ENCODE assay signal across 1 fruit fly cellular context in genomic region chr3L:18235825-18236647, dm6.
TF ChIP-seq lines count a peak whose summit lies in the region.

No protein-coding gene starts in this region.

TF ChIP-seq in whole organism, embryonic, 481 proteins besides CTCF, POLR2A, EP300 and RAD21 (continued from another document and continues in another):
- TF ChIP-seq mld (GFP tag; IDR thresholded peaks at IDR 0.05; lab: Robert Waterston, UW; ENCODE audit: partially characterized antibody) (no peak), Six4 (GFP tag; optimal IDR thresholded peaks at IDR 0.05; lab: Kevin White, UChicago) (peak; percentile 88), CG4854 (GFP tag; optimal IDR thresholded peaks at IDR 0.05; lab: Kevin White, UChicago) (peak; percentile 71), onecut (GFP tag; IDR thresholded peaks at IDR 0.05; lab: Robert Waterston, UW) (peak; percentile 76), CG1832 (GFP tag; optimal IDR thresholded peaks at IDR 0.05; lab: Kevin White, UChicago) (no peak), unpg (GFP tag; optimal IDR thresholded peaks at IDR 0.05; lab: Kevin White, UChicago) (peak; percentile 93), CG17912 (GFP tag; optimal IDR thresholded peaks at IDR 0.05; lab: Kevin White, UChicago) (no peak), dan (GFP tag; IDR thresholded peaks at IDR 0.05; lab: Robert Waterston, UW) (peak; percentile 91; the same call in 1 of the 2 replicates), Ptx1 (GFP tag; IDR thresholded peaks at IDR 0.05; lab: Robert Waterston, UW) (peak; percentile 85), CG10431 (GFP tag; optimal IDR thresholded peaks at IDR 0.05; lab: Kevin White, UChicago) (peak; percentile 88), tap (tag; optimal IDR thresholded peaks at IDR 0.05; lab: Kevin White, UChicago) (peak; percentile 89), Opbp (GFP tag; IDR thresholded peaks at IDR 0.05; lab: Robert Waterston, UW; ENCODE audit: partially characterized antibody) (no peak), h (optimal IDR thresholded peaks at IDR 0.05; lab: Kevin White, UChicago) (no peak), Mad (GFP tag; optimal IDR thresholded peaks at IDR 0.05; lab: Kevin White, UChicago) (peak; percentile 73), CG2199 (GFP tag; IDR thresholded peaks at IDR 0.05; lab: Robert Waterston, UW) (peak; percentile 66; the same call in 1 of the 3 replicates), ash1 (GFP tag; optimal IDR thresholded peaks at IDR 0.05; lab: Kevin White, UChicago) (no peak), esg (GFP tag; conservative IDR thresholded peaks at IDR 0.05; lab: Robert Waterston, UW) (peak; percentile 82), CG11723 (GFP tag; optimal IDR thresholded peaks at IDR 0.05; lab: Kevin White, UChicago) (peak; percentile 72), fd64A (GFP tag; optimal IDR thresholded peaks at IDR 0.05; lab: Kevin White, UChicago) (peak; percentile 66), Aef1 (GFP tag; IDR thresholded peaks at IDR 0.05; lab: Robert Waterston, UW) (peak; percentile 68), pho (GFP tag; optimal IDR thresholded peaks at IDR 0.05; lab: Kevin White, UChicago) (peak; percentile 45), CG16815 (GFP tag; optimal IDR thresholded peaks at IDR 0.05; lab: Kevin White, UChicago) (peak; percentile 95), CG18619 (GFP tag; optimal IDR thresholded peaks at IDR 0.05; lab: Kevin White, UChicago) (peak; percentile 60), ab (GFP tag; optimal IDR thresholded peaks at IDR 0.05; lab: Kevin White, UChicago) (peak; percentile 77), CG32532 (GFP tag; IDR thresholded peaks at IDR 0.05; lab: Robert Waterston, UW) (peak; percentile 46), exex (tag; optimal IDR thresholded peaks at IDR 0.05; lab: Kevin White, UChicago) (no peak), Blimp-1 (GFP tag; optimal IDR thresholded peaks at IDR 0.05; lab: Kevin White, UChicago) (peak; percentile 85), cwo (GFP tag; optimal IDR thresholded peaks at IDR 0.05; lab: Kevin White, UChicago) (peak; percentile 33), bigmax (GFP tag; optimal IDR thresholded peaks at IDR 0.05; lab: Kevin White, UChicago) (peak; percentile 1), Nf-YB (GFP tag; optimal IDR thresholded peaks at IDR 0.05; lab: Kevin White, UChicago) (peak; percentile 79), HmgZ (tag; optimal IDR thresholded peaks at IDR 0.05; lab: Kevin White, UChicago) (peak; percentile 15), CG2129 (GFP tag; IDR thresholded peaks at IDR 0.05; lab: Robert Waterston, UW; ENCODE audit: partially characterized antibody) (no peak), Rfx (GFP tag; IDR thresholded peaks at IDR 0.05; lab: Robert Waterston, UW) (peak; percentile 45; the same call in 1 of the 2 replicates), BEAF-32 (GFP tag; optimal IDR thresholded peaks at IDR 0.05; lab: Kevin White, UChicago) (no peak), CG12104 (GFP tag; optimal IDR thresholded peaks at IDR 0.05; lab: Kevin White, UChicago) (peak; percentile 65), Dad (GFP tag; optimal IDR thresholded peaks at IDR 0.05; lab: Kevin White, UChicago) (peak; percentile 90), CG9876 (GFP tag; optimal IDR thresholded peaks at IDR 0.05; lab: Kevin White, UChicago) (peak; percentile 84), CG18262 (tag; optimal IDR thresholded peaks at IDR 0.05; lab: Kevin White, UChicago) (peak; percentile 92), maf-S (GFP tag; optimal IDR thresholded peaks at IDR 0.05; lab: Kevin White, UChicago) (peak; percentile 79), CG10274 (GFP tag; optimal IDR thresholded peaks at IDR 0.05; lab: Kevin White, UChicago) (peak; percentile 33), CG9817 (tag; optimal IDR thresholded peaks at IDR 0.05; lab: Kevin White, UChicago) (peak; percentile 46), CG1792 (GFP tag; optimal IDR thresholded peaks at IDR 0.05; lab: Kevin White, UChicago) (peak; percentile 82), CG6791 (GFP tag; IDR thresholded peaks at IDR 0.05; lab: Robert Waterston, UW; ENCODE audit: partially characterized antibody) (no peak), Dip3 (GFP tag; optimal IDR thresholded peaks at IDR 0.05; lab: Kevin White, UChicago) (peak; percentile 30), Myb (GFP tag; optimal IDR thresholded peaks at IDR 0.05; lab: Kevin White, UChicago) (peak; percentile 74), CG18764 (GFP tag; optimal IDR thresholded peaks at IDR 0.05; lab: Kevin White, UChicago) (peak; percentile 83), H2.0 (GFP tag; IDR thresholded peaks at IDR 0.05; lab: Robert Waterston, UW) (peak; percentile 82), NC2α (GFP tag; optimal IDR thresholded peaks at IDR 0.05; lab: Kevin White, UChicago) (peak; percentile 92), fd3F (GFP tag; optimal IDR thresholded peaks at IDR 0.05; lab: Kevin White, UChicago) (peak; percentile 42), CG9797 (GFP tag; optimal IDR thresholded peaks at IDR 0.05; lab: Kevin White, UChicago) (peak; percentile 0), odd (GFP tag; optimal IDR thresholded peaks at IDR 0.05; lab: Kevin White, UChicago) (peak; percentile 82), insv (GFP tag; optimal IDR thresholded peaks at IDR 0.05; lab: Kevin White, UChicago) (no peak), CG8924 (tag; optimal IDR thresholded peaks at IDR 0.05; lab: Kevin White, UChicago) (peak; percentile 83), Spps (tag; optimal IDR thresholded peaks at IDR 0.05; lab: Kevin White, UChicago) (peak; percentile 92), sens-2 (GFP tag; IDR thresholded peaks at IDR 0.05; lab: Robert Waterston, UW) (peak; percentile 93), CG31224 (GFP tag; IDR thresholded peaks at IDR 0.05; lab: Robert Waterston, UW) (0 out of 2 replicates have a peak, but pooled peaks have one; percentile 17), CG2678 (tag; optimal IDR thresholded peaks at IDR 0.05; lab: Kevin White, UChicago) (peak; percentile 88), Sry-δ (GFP tag; optimal IDR thresholded peaks at IDR 0.05; lab: Kevin White, UChicago) (peak; percentile 37), sd (tag; optimal IDR thresholded peaks at IDR 0.05; lab: Kevin White, UChicago) (no peak), vnd (GFP tag; IDR thresholded peaks at IDR 0.05; lab: Robert Waterston, UW; ENCODE audit: partially characterized antibody) (no peak), dimm (GFP tag; IDR thresholded peaks at IDR 0.05; lab: Robert Waterston, UW) (peak; percentile 75), Usf (GFP tag; optimal IDR thresholded peaks at IDR 0.05; lab: Kevin White, UChicago) (peak; percentile 89), Meics (GFP tag; optimal IDR thresholded peaks at IDR 0.05; lab: Kevin White, UChicago) (peak; percentile 59), CG9727 (GFP tag; optimal IDR thresholded peaks at IDR 0.05; lab: Kevin White, UChicago) (peak; percentile 90), CG30431 (GFP tag; optimal IDR thresholded peaks at IDR 0.05; lab: Kevin White, UChicago) (peak; percentile 96), gsb-n (tag; optimal IDR thresholded peaks at IDR 0.05; lab: Kevin White, UChicago) (peak; percentile 92), CG18599 (GFP tag; optimal IDR thresholded peaks at IDR 0.05; lab: Kevin White, UChicago) (peak; percentile 71), CG8290 (GFP tag; optimal IDR thresholded peaks at IDR 0.05; lab: Kevin White, UChicago) (peak; percentile 92), CG8290 (tag; optimal IDR thresholded peaks at IDR 0.05; lab: Kevin White, UChicago) (peak; percentile 4 to 91), Fer1 (GFP tag; optimal IDR thresholded peaks at IDR 0.05; lab: Kevin White, UChicago) (peak; percentile 67), D19B (GFP tag; optimal IDR thresholded peaks at IDR 0.05; lab: Kevin White, UChicago) (peak; percentile 2), CG12659 (GFP tag; optimal IDR thresholded peaks at IDR 0.05; lab: Kevin White, UChicago) (peak; percentile 53), CG11085 (GFP tag; IDR thresholded peaks at IDR 0.05; lab: Robert Waterston, UW) (no peak), CG4424 (GFP tag; optimal IDR thresholded peaks at IDR 0.05; lab: Kevin White, UChicago) (peak; percentile 89), toy (GFP tag; IDR thresholded peaks at IDR 0.05; lab: Robert Waterston, UW) (peak; percentile 12; the same call in 1 of the 2 replicates), CG10979 (tag; optimal IDR thresholded peaks at IDR 0.05; lab: Kevin White, UChicago) (peak; percentile 94), dmrt11E (tag; optimal IDR thresholded peaks at IDR 0.05; lab: Kevin White, UChicago) (peak; percentile 98), CG7839 (tag; optimal IDR thresholded peaks at IDR 0.05; lab: Kevin White, UChicago) (peak; percentile 90), Dip2 (GFP tag; IDR thresholded peaks at IDR 0.05; lab: Robert Waterston, UW) (no peak), ro (GFP tag; IDR thresholded peaks at IDR 0.05; lab: Robert Waterston, UW) (peak; percentile 65; the same call in 1 of the 2 replicates), CG13123 (GFP tag; optimal IDR thresholded peaks at IDR 0.05; lab: Kevin White, UChicago) (peak; percentile 42), CG2116 (GFP tag; optimal IDR thresholded peaks at IDR 0.05; lab: Kevin White, UChicago) (peak; percentile 36), CG43689 (GFP tag; IDR thresholded peaks at IDR 0.05; lab: Robert Waterston, UW) (peak; percentile 51), gsb (GFP tag; IDR thresholded peaks at IDR 0.05; lab: Robert Waterston, UW) (no peak; the same call in 1 of the 2 replicates), lab (GFP tag; optimal IDR thresholded peaks at IDR 0.05; lab: Kevin White, UChicago) (peak; percentile 61), Atf6 (GFP tag; IDR thresholded peaks at IDR 0.05; lab: Robert Waterston, UW) (peak; percentile 69; the same call in 1 of the 2 replicates), sima (GFP tag; optimal IDR thresholded peaks at IDR 0.05; lab: Kevin White, UChicago) (peak; percentile 44), cad (GFP tag; optimal IDR thresholded peaks at IDR 0.05; lab: Kevin White, UChicago) (no peak), Side (GFP tag; optimal IDR thresholded peaks at IDR 0.05; lab: Kevin White, UChicago) (peak; percentile 86), CG11504 (tag; optimal IDR thresholded peaks at IDR 0.05; lab: Kevin White, UChicago) (peak; percentile 86), Doc2 (GFP tag; IDR thresholded peaks at IDR 0.05; lab: Robert Waterston, UW) (no peak), ham (GFP tag; IDR thresholded peaks at IDR 0.05; lab: Robert Waterston, UW) (no peak), nerfin-2 (GFP tag; IDR thresholded peaks at IDR 0.05; lab: Robert Waterston, UW; ENCODE audit: partially characterized antibody) (no peak), scrt (GFP tag; optimal IDR thresholded peaks at IDR 0.05; lab: Kevin White, UChicago) (peak; percentile 35), CG2712 (tag; optimal IDR thresholded peaks at IDR 0.05; lab: Kevin White, UChicago) (peak; percentile 93), E2f2 (GFP tag; IDR thresholded peaks at IDR 0.05; lab: Robert Waterston, UW) (peak; percentile 48; the same call in 1 of the 2 replicates), CG6683 (GFP tag; optimal IDR thresholded peaks at IDR 0.05; lab: Kevin White, UChicago) (peak; percentile 46), CG13775 (GFP tag; optimal IDR thresholded peaks at IDR 0.05; lab: Kevin White, UChicago) (peak; percentile 72), bsh (GFP tag; optimal IDR thresholded peaks at IDR 0.05; lab: Kevin White, UChicago) (peak; percentile 93 to 97), ara (GFP tag; IDR thresholded peaks at IDR 0.05; lab: Robert Waterston, UW) (peak; percentile 96), fu2 (GFP tag; optimal IDR thresholded peaks at IDR 0.05; lab: Kevin White, UChicago) (peak; percentile 54), CG18476 (GFP tag; optimal IDR thresholded peaks at IDR 0.05; lab: Kevin White, UChicago) (peak; percentile 69), sqz (GFP tag; optimal IDR thresholded peaks at IDR 0.05; lab: Kevin White, UChicago) (peak; percentile 12), TFAM (GFP tag; optimal IDR thresholded peaks at IDR 0.05; lab: Kevin White, UChicago) (peak; percentile 78), gfzf (GFP tag; optimal IDR thresholded peaks at IDR 0.05; lab: Kevin White, UChicago) (peak; percentile 4), jumu (GFP tag; optimal IDR thresholded peaks at IDR 0.05; lab: Kevin White, UChicago) (peak; percentile 93), Chrac-16 (GFP tag; optimal IDR thresholded peaks at IDR 0.05; lab: Kevin White, UChicago) (peak; percentile 95), Xrp1 (GFP tag; IDR thresholded peaks at IDR 0.05; lab: Robert Waterston, UW) (peak; percentile 97), CG3163 (GFP tag; optimal IDR thresholded peaks at IDR 0.05; lab: Kevin White, UChicago) (peak; percentile 74), al (GFP tag; IDR thresholded peaks at IDR 0.05; lab: Robert Waterston, UW) (0 out of 2 replicates have a peak, but pooled peaks have one; percentile 32), hbn (GFP tag; IDR thresholded peaks at IDR 0.05; lab: Robert Waterston, UW; ENCODE audit: partially characterized antibody) (no peak), zf30C (GFP tag; optimal IDR thresholded peaks at IDR 0.05; lab: Kevin White, UChicago) (peak; percentile 95), run (tag; optimal IDR thresholded peaks at IDR 0.05; lab: Kevin White, UChicago) (peak; percentile 67), CG8359 (GFP tag; optimal IDR thresholded peaks at IDR 0.05; lab: Kevin White, UChicago; ENCODE audit: borderline replicate concordance) (peak; percentile 80), sim (GFP tag; IDR thresholded peaks at IDR 0.05; lab: Robert Waterston, UW) (peak; percentile 92), ap (GFP tag; IDR thresholded peaks at IDR 0.05; lab: Robert Waterston, UW) (peak; percentile 88), HLH4C (GFP tag; IDR thresholded peaks at IDR 0.05; lab: Robert Waterston, UW; ENCODE audit: partially characterized antibody) (no peak), pnt (GFP tag; optimal IDR thresholded peaks at IDR 0.05; lab: Kevin White, UChicago) (peak; percentile 94), tna (GFP tag; IDR thresholded peaks at IDR 0.05; lab: Robert Waterston, UW; ENCODE audit: partially characterized antibody) (no peak), Dbx (GFP tag; IDR thresholded peaks at IDR 0.05; lab: Robert Waterston, UW) (peak; percentile 47; the same call in 1 of the 3 replicates), Atf3 (GFP tag; optimal IDR thresholded peaks at IDR 0.05; lab: Kevin White, UChicago) (peak; percentile 92), CG1602 (GFP tag; optimal IDR thresholded peaks at IDR 0.05; lab: Kevin White, UChicago) (peak; percentile 89), ftz-f1 (GFP tag; optimal IDR thresholded peaks at IDR 0.05; lab: Kevin White, UChicago) (no peak), CG34224 (GFP tag; IDR thresholded peaks at IDR 0.05; lab: Robert Waterston, UW; ENCODE audit: partially characterized antibody) (no peak), CG11695 (GFP tag; IDR thresholded peaks at IDR 0.05; lab: Robert Waterston, UW) (peak; percentile 87), cg (GFP tag; optimal IDR thresholded peaks at IDR 0.05; lab: Kevin White, UChicago) (peak; percentile 31), CG1647 (GFP tag; optimal IDR thresholded peaks at IDR 0.05; lab: Kevin White, UChicago) (peak; percentile 84), Elba2 (GFP tag; optimal IDR thresholded peaks at IDR 0.05; lab: Kevin White, UChicago) (no peak), Oli (tag; optimal IDR thresholded peaks at IDR 0.05; lab: Kevin White, UChicago) (peak; percentile 88)
